Worm (Caenorhabditis elegans) whole organism, mixed stage, embryonic: ENCODE results near the gene srg-3.
A peak's percentile ranks its signal among the peaks of the same experiment; 100 is the strongest.

Source experiments
- M03D4.4 ChIP-seq: sonication (generic microtip); optimal IDR thresholded peaks from 2 replicates; lab custom pipeline; 2017; ENCODE audit warnings: mild to moderate bottlenecking, missing genetic modification characterization, missing compliant biosample characterization
- bed-3 ChIP-seq: fragments of 200-800 bp; sonication (Bioruptor generic); optimal IDR thresholded peaks from 3 replicates; lab custom pipeline; 2018; ENCODE audit warnings: mild to moderate bottlenecking, missing genetic modification characterization, moderate library complexity, missing compliant biosample characterization
- blmp-1 ChIP-seq: fragments of 150-350 bp; optimal IDR thresholded peaks from 2 replicates; lab custom pipeline; 2014; ENCODE audit warnings: missing biosample characterization, missing genetic modification characterization
- ceh-39 ChIP-seq: fragments of 150-350 bp; optimal IDR thresholded peaks from 2 replicates; lab custom pipeline; 2014; ENCODE audit warnings: missing biosample characterization, missing genetic modification characterization
- ceh-43 ChIP-seq: fragments of 200-800 bp; sonication (Bioruptor generic); optimal IDR thresholded peaks from 2 replicates; lab custom pipeline; 2018; ENCODE audit warnings: mild to moderate bottlenecking, missing genetic modification characterization, moderate library complexity, missing compliant biosample characterization
- ceh-83 ChIP-seq: fragments of 200-800 bp; sonication (Bioruptor generic); optimal IDR thresholded peaks from 2 replicates; lab custom pipeline; 2018; ENCODE audit warnings: mild to moderate bottlenecking, missing genetic modification characterization, missing compliant biosample characterization
- ces-1 ChIP-seq: fragments of 150-350 bp; optimal IDR thresholded peaks from 2 replicates; lab custom pipeline; 2014; ENCODE audit warnings: missing biosample characterization, missing genetic modification reagents, missing genetic modification characterization
- cnd-1 ChIP-seq: fragments of 200-800 bp; sonication (Bioruptor generic); optimal IDR thresholded peaks from 2 replicates; lab custom pipeline; 2018; ENCODE audit warnings: mild to moderate bottlenecking, missing genetic modification characterization, missing compliant biosample characterization
- drap-1 ChIP-seq: fragments of 200-800 bp; sonication (Bioruptor generic); optimal IDR thresholded peaks from 3 replicates; lab custom pipeline; 2018; ENCODE audit warnings: mild to moderate bottlenecking, missing genetic modification characterization, missing compliant biosample characterization
- elt-1 ChIP-seq: sonication (generic microtip); optimal IDR thresholded peaks from 2 replicates; lab custom pipeline; 2017; ENCODE audit warnings: missing genetic modification characterization, mild to moderate bottlenecking, missing compliant biosample characterization, antibody characterized with exemption, moderate library complexity, borderline replicate concordance; ENCODE audit not compliant: insufficient read depth
- elt-3 ChIP-seq: fragments of 150-350 bp; optimal IDR thresholded peaks from 2 replicates; lab custom pipeline; 2014; ENCODE audit warnings: missing biosample characterization, missing genetic modification characterization
- flh-1 ChIP-seq: fragments of 200-800 bp; sonication (Bioruptor generic); optimal IDR thresholded peaks from 2 replicates; lab custom pipeline; 2018; ENCODE audit warnings: mild to moderate bottlenecking, missing genetic modification characterization, moderate library complexity, missing compliant biosample characterization
- ham-2 ChIP-seq: fragments of 200-800 bp; sonication (Bioruptor generic); optimal IDR thresholded peaks from 2 replicates; lab custom pipeline; 2018; ENCODE audit warnings: mild to moderate bottlenecking, missing genetic modification characterization, missing compliant biosample characterization
- hlh-1 ChIP-seq: fragments of 150-350 bp; optimal IDR thresholded peaks from 2 replicates; lab custom pipeline; 2014; ENCODE audit warnings: missing biosample characterization, missing genetic modification reagents, missing genetic modification characterization
- lin-13 ChIP-seq: fragments of 150-350 bp; optimal IDR thresholded peaks from 2 replicates; lab custom pipeline; 2014; ENCODE audit warnings: missing biosample characterization, missing genetic modification characterization
- lin-32 ChIP-seq: fragments of 200-800 bp; sonication (Bioruptor generic); optimal IDR thresholded peaks from 2 replicates; lab custom pipeline; 2018; ENCODE audit warnings: mild to moderate bottlenecking, missing genetic modification characterization, missing compliant biosample characterization
- lsy-2 ChIP-seq: fragments of 150-350 bp; optimal IDR thresholded peaks from 2 replicates; lab custom pipeline; 2014; ENCODE audit warnings: missing biosample characterization, missing genetic modification characterization
- mab-5 ChIP-seq: fragments of 150-350 bp; optimal IDR thresholded peaks from 2 replicates; lab custom pipeline; 2014; ENCODE audit warnings: missing biosample characterization, missing genetic modification characterization
- mep-1 ChIP-seq: fragments of 150-350 bp; optimal IDR thresholded peaks from 2 replicates; lab custom pipeline; 2017; ENCODE audit warnings: missing biosample characterization, missing genetic modification reagents, missing genetic modification characterization, inconsistent platforms
- mls-2 ChIP-seq: sonication (generic microtip); optimal IDR thresholded peaks from 2 replicates; lab custom pipeline; 2016; ENCODE audit warnings: mild to moderate bottlenecking, missing genetic modification characterization, moderate library complexity, missing compliant biosample characterization
- nhr-12 ChIP-seq: fragments of 150-350 bp; optimal IDR thresholded peaks from 2 replicates; lab custom pipeline; 2014; ENCODE audit warnings: missing biosample characterization, missing genetic modification characterization
- nhr-2 ChIP-seq: fragments of 150-350 bp; optimal IDR thresholded peaks from 2 replicates; lab custom pipeline; 2014; ENCODE audit warnings: missing biosample characterization, missing genetic modification characterization
- nhr-237 ChIP-seq: fragments of 150-350 bp; optimal IDR thresholded peaks from 2 replicates; lab custom pipeline; 2014; ENCODE audit warnings: missing biosample characterization, missing genetic modification characterization
- nhr-28 ChIP-seq: fragments of 150-350 bp; optimal IDR thresholded peaks from 2 replicates; lab custom pipeline; 2014; ENCODE audit warnings: missing biosample characterization, missing genetic modification characterization
- nhr-76 ChIP-seq: sonication (generic microtip); optimal IDR thresholded peaks from 2 replicates; lab custom pipeline; 2017; ENCODE audit warnings: missing biosample characterization, missing genetic modification characterization
- pha-4 ChIP-seq: fragments of 150-350 bp; optimal IDR thresholded peaks from 2 replicates; lab custom pipeline; 2018; ENCODE audit warnings: missing biosample characterization, missing genetic modification reagents, missing genetic modification characterization
- sem-2 ChIP-seq: fragments of 200-800 bp; sonication (Bioruptor generic); optimal IDR thresholded peaks from 2 replicates; lab custom pipeline; 2018; ENCODE audit warnings: mild to moderate bottlenecking, missing genetic modification characterization, missing compliant biosample characterization
- snpc-4 ChIP-seq: fragments of 150-350 bp; optimal IDR thresholded peaks from 2 replicates; lab custom pipeline; 2014; ENCODE audit warnings: missing biosample characterization, missing genetic modification characterization
- sptf-1 ChIP-seq: sonication (generic microtip); optimal IDR thresholded peaks from 2 replicates; lab custom pipeline; 2017; ENCODE audit warnings: mild to moderate bottlenecking, missing genetic modification characterization, moderate library complexity, missing compliant biosample characterization
- tbx-8 ChIP-seq: fragments of 200-800 bp; sonication (Bioruptor generic); optimal IDR thresholded peaks from 2 replicates; lab custom pipeline; 2018; ENCODE audit warnings: mild to moderate bottlenecking, missing genetic modification characterization, moderate library complexity, missing compliant biosample characterization
- unc-120 ChIP-seq: sonication (generic microtip); optimal IDR thresholded peaks from 2 replicates; lab custom pipeline; 2017; ENCODE audit warnings: missing genetic modification characterization, missing compliant biosample characterization; ENCODE audit not compliant: poor library complexity, severe bottlenecking
- unc-39 ChIP-seq: fragments of 150-350 bp; optimal IDR thresholded peaks from 2 replicates; lab custom pipeline; 2014; ENCODE audit warnings: missing biosample characterization, missing genetic modification characterization
- unc-62 ChIP-seq: fragments of 150-350 bp; optimal IDR thresholded peaks from 2 replicates; lab custom pipeline; 2014; ENCODE audit warnings: missing biosample characterization, missing genetic modification reagents, missing genetic modification characterization
- zip-8 ChIP-seq: fragments of 150-350 bp; optimal IDR thresholded peaks from 2 replicates; lab custom pipeline; 2014; ENCODE audit warnings: missing biosample characterization, missing genetic modification characterization
- ztf-11 ChIP-seq: fragments of 150-350 bp; optimal IDR thresholded peaks from 2 replicates; lab custom pipeline; 2014; ENCODE audit warnings: missing biosample characterization, missing genetic modification characterization

The srg-3 gene

ce11 chrIII:6310352-6310751, 40.2 kb upstream of the srg-3 start:
- TF ChIP-seq ces-1 (GFP tag; lab: Kevin White, UChicago) (peak; percentile 89), nhr-2 (tag; lab: Kevin White, UChicago) (no peak)

ce11 chrIII:6309066-6309465, 38.9 kb upstream of the srg-3 start, which contains the start of gene gar-2:
Gene gar-2 (plus strand): TSS chrIII:6309366.
- TF ChIP-seq nhr-28, result no peak
- TF ChIP-seq lin-13 (tag; lab: Kevin White, UChicago), result no peak
- no peak for TF ChIP-seq nhr-12 (tag; lab: Kevin White, UChicago)
- no peak for TF ChIP-seq unc-120 (tag; lab: Kevin White, UChicago)
- TF ChIP-seq nhr-237 (tag; lab: Kevin White, UChicago), result no peak
- TF ChIP-seq unc-62 (GFP tag; lab: Kevin White, UChicago), result no peak
- TF ChIP-seq sem-2 (GFP tag; lab: Kevin White, UChicago), result no peak
- no peak for TF ChIP-seq mep-1
- no peak for TF ChIP-seq nhr-76 (tag; lab: Kevin White, UChicago)
- TF ChIP-seq nhr-2 (tag; lab: Kevin White, UChicago), result no peak
- no peak for TF ChIP-seq zip-8 (tag; lab: Kevin White, UChicago)
- no peak for TF ChIP-seq elt-1 (tag; lab: Kevin White, UChicago)
- TF ChIP-seq snpc-4 (tag; lab: Kevin White, UChicago), result no peak
- TF ChIP-seq ham-2 (GFP tag; lab: Kevin White, UChicago), result no peak
- no peak for TF ChIP-seq ceh-43
- TF ChIP-seq flh-1 (GFP tag; lab: Kevin White, UChicago), result no peak
- TF ChIP-seq bed-3 (GFP tag; lab: Kevin White, UChicago), result no peak
- TF ChIP-seq mls-2, result no peak
- TF ChIP-seq ceh-39 (tag; lab: Kevin White, UChicago), result no peak

ce11 chrIII:6307832-6308231, 37.7 kb upstream of the srg-3 start:
- TF ChIP-seq mls-2 (no peak), ces-1 (GFP tag; lab: Kevin White, UChicago) (peak; percentile 82)

- TF ChIP-seq lin-32 (GFP tag; lab: Kevin White, UChicago) (no peak), lsy-2 (tag; lab: Kevin White, UChicago) (no peak), ham-2 (GFP tag; lab: Kevin White, UChicago) (no peak), mep-1 (no peak), cnd-1 (no peak), unc-120 (tag; lab: Kevin White, UChicago) (no peak), nhr-76 (tag; lab: Kevin White, UChicago) (no peak), unc-39 (no peak), tbx-8 (GFP tag; lab: Kevin White, UChicago) (no peak), sptf-1 (tag; lab: Kevin White, UChicago) (no peak), elt-3 (tag; lab: Kevin White, UChicago) (no peak), ceh-83 (GFP tag; lab: Kevin White, UChicago) (no peak), blmp-1 (no peak), M03D4.4 (tag; lab: Kevin White, UChicago) (no peak), elt-1 (tag; lab: Kevin White, UChicago) (no peak), drap-1 (GFP tag; lab: Kevin White, UChicago) (no peak)
These were observed 33.6 kb upstream of the srg-3 start for ce11 chrIII:6303787-6304186.

- TF ChIP-seq flh-1 (GFP tag; lab: Kevin White, UChicago) (no peak), drap-1 (GFP tag; lab: Kevin White, UChicago) (no peak), bed-3 (GFP tag; lab: Kevin White, UChicago) (no peak), ztf-11 (tag; lab: Kevin White, UChicago) (no peak), unc-62 (GFP tag; lab: Kevin White, UChicago) (peak; percentile 10), zip-8 (tag; lab: Kevin White, UChicago) (no peak), tbx-8 (GFP tag; lab: Kevin White, UChicago) (no peak), lin-32 (GFP tag; lab: Kevin White, UChicago) (no peak), snpc-4 (tag; lab: Kevin White, UChicago) (no peak), hlh-1 (tag; lab: Kevin White, UChicago) (peak; percentile 53), unc-120 (tag; lab: Kevin White, UChicago) (peak; percentile 20), mep-1 (peak; percentile 54), lin-13 (tag; lab: Kevin White, UChicago) (peak; percentile 39), elt-1 (tag; lab: Kevin White, UChicago) (no peak), ceh-39 (tag; lab: Kevin White, UChicago) (no peak), ces-1 (GFP tag; lab: Kevin White, UChicago) (peak; percentile 28), nhr-2 (tag; lab: Kevin White, UChicago) (no peak), sem-2 (GFP tag; lab: Kevin White, UChicago) (no peak), nhr-28 (no peak), mab-5 (no peak), ham-2 (GFP tag; lab: Kevin White, UChicago) (no peak), elt-3 (tag; lab: Kevin White, UChicago) (no peak), blmp-1 (no peak), ceh-43 (no peak), cnd-1 (no peak), unc-39 (no peak), lsy-2 (tag; lab: Kevin White, UChicago) (no peak), nhr-76 (tag; lab: Kevin White, UChicago) (no peak), mls-2 (no peak), sptf-1 (tag; lab: Kevin White, UChicago) (no peak), M03D4.4 (tag; lab: Kevin White, UChicago) (no peak), ceh-83 (GFP tag; lab: Kevin White, UChicago) (no peak), nhr-12 (tag; lab: Kevin White, UChicago) (no peak), nhr-237 (tag; lab: Kevin White, UChicago) (no peak), pha-4 (peak; percentile 62)
These were observed 33.0 kb upstream of the srg-3 start, which contains the start of gene F47D12.9 for ce11 chrIII:6303114-6303647. Gene F47D12.9 (minus strand): TSS chrIII:6303380.
